Fruit fly (Drosophila melanogaster): Measurements from ENCODE around the gene Ogg1.

Ogg1 gene

DNA sequence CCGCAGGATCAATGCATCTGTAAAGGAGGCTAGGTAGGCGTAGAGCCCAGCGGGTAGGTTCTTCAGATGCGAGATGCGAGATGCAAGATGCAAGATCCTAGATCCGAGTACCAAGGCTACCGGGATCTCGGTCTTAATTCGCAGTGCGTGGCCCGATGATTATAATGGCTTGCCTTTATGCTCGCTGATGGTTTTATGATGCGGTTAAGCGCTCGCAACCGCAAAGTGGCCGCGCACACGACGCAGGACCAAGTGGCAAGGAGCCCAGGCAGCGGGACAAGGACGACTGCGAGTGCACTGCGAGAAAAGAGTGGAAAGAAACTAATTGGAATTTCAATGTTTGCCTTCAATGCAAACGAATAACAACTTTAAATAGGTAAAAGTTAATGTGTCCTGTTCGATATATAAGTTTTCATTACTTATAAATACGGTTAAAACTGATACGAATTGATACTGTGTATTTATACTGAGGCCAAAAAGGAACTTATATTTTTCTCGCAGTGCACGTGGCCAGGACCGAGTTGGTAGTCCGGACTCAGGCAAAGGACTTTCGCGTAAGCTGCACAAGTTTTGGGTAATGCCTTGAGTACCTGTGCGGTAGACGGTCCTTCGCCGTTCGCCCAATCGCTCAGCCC lies 36.1 kb upstream of the Ogg1 start:
- peak; percentile 89 for TF ChIP-seq cad (GFP tag; optimal IDR thresholded peaks at IDR 0.05)
- peak in 1 of 2 experiments; percentile 32 for TF ChIP-seq eve (GFP tag; optimal IDR thresholded peaks at IDR 0.05)
- no peak for TF ChIP-seq Bgb (GFP tag; IDR thresholded peaks at IDR 0.05; ENCODE audit: partially characterized antibody)
- peak; percentile 45 for TF ChIP-seq zf30C (GFP tag; optimal IDR thresholded peaks at IDR 0.05)
- TF ChIP-seq CG7271 (tag; optimal IDR thresholded peaks at IDR 0.05): peak; percentile 58
- TF ChIP-seq Elba2 (GFP tag; optimal IDR thresholded peaks at IDR 0.05): peak; percentile 26
- TF ChIP-seq zen (tag; optimal IDR thresholded peaks at IDR 0.05): peak; percentile 59
- TF ChIP-seq Lpt (GFP tag; optimal IDR thresholded peaks at IDR 0.05): no peak
- peak; percentile 86 for TF ChIP-seq CG15479 (GFP tag; optimal IDR thresholded peaks at IDR 0.05)

DNA sequence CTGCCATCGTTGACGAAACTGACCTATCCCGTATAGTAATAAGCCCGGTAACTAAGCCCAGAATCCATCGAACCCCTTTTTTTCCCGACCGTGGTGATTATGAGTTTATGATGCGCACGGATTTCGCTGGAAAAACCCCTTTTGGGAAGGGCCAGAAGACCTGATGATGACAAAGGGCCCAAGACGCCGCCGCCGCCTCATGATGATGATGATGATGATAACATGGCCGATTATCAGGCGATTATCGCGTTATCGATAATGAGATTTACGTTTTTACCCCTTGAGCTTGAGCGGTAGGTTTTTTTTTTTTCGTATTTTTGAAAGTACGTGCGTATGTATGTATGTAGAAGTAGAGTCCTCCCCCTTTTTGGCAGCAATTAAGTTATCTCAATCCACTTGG lies 34.9 kb upstream of the Ogg1 start:
- TF ChIP-seq grn (GFP tag; optimal IDR thresholded peaks at IDR 0.05): peak; percentile 68
- no peak for TF ChIP-seq ssp (GFP tag; IDR thresholded peaks at IDR 0.05)
- peak; percentile 66 for TF ChIP-seq cad (GFP tag; optimal IDR thresholded peaks at IDR 0.05)
- no peak for TF ChIP-seq CG3065 (GFP tag; optimal IDR thresholded peaks at IDR 0.05)
- TF ChIP-seq sens (GFP tag): no peak
- no peak for TF ChIP-seq Lhr (GFP tag; optimal IDR thresholded peaks at IDR 0.05)
- peak; percentile 35 for TF ChIP-seq zen (tag; optimal IDR thresholded peaks at IDR 0.05)
- no peak for TF ChIP-seq Sox102F (GFP tag; optimal IDR thresholded peaks at IDR 0.05)
- no peak for TF ChIP-seq CG11456 (GFP tag; IDR thresholded peaks at IDR 0.05)
- peak; percentile 66 for TF ChIP-seq pros (GFP tag; optimal IDR thresholded peaks at IDR 0.05)
- no peak for TF ChIP-seq Mrtf (GFP tag; IDR thresholded peaks at IDR 0.05)
- no peak for TF ChIP-seq Ravus (GFP tag; IDR thresholded peaks at IDR 0.05)
- no peak for TF ChIP-seq bab2 (GFP tag; optimal IDR thresholded peaks at IDR 0.05)
- TF ChIP-seq ara (GFP tag; IDR thresholded peaks at IDR 0.05): no peak
- no peak for TF ChIP-seq CG8478 (optimal IDR thresholded peaks at IDR 0.05)
- TF ChIP-seq CG14014 (GFP tag; IDR thresholded peaks at IDR 0.05): no peak
- peak; percentile 90 for TF ChIP-seq oc (tag; optimal IDR thresholded peaks at IDR 0.05)
- TF ChIP-seq Atf6 (GFP tag; IDR thresholded peaks at IDR 0.05): no peak
- TF ChIP-seq CG6689 (GFP tag; IDR thresholded peaks at IDR 0.05): no peak
- no peak for TF ChIP-seq Gug (GFP tag; IDR thresholded peaks at IDR 0.05)
- no peak for TF ChIP-seq C15 (GFP tag; IDR thresholded peaks at IDR 0.05)
- TF ChIP-seq slp2 (GFP tag; optimal IDR thresholded peaks at IDR 0.05): no peak

DNA sequence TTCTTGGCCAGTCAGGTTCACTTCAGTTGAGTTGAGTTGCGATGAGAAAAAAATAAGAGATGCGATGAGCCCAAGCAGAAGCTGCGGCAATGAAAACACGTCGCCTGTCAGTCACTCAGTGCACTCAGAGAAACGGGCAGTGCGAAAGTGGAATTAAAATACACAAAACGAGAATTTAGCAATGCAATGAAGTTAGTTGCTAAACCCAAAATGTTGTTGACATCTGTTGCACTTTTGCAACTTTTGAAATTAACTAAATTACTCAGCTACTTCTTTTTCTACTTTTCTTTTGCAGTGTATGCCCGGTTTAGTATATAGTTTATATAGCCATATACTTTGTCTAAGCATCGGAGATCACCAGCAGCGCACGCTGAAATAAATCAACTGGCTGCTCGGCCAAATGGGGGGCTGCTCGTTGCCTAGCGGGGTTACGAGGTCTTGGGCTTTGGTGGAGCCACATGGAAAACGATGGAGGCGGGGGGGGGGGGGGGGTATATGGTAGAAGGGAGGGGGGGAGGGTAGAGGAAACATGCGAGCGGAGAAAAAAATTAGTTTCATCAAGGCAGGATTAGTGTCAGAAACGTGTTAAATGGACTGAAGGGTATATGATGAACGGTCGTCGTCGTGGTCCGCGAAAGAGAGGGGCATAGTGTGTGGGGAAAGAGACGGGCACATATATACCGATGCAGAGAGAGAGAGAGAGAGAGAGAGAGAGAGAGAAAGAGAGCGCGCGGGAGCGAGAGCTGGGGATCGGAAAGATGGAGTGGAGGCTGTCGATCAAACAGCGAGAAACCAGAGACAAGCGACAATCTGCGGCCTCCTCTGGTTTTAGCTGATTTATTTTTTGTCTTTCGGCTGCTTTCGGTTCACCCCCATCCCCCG lies 33.3 kb upstream of the Ogg1 start:
- TF ChIP-seq mld (GFP tag; IDR thresholded peaks at IDR 0.05; ENCODE audit: partially characterized antibody) (no peak), CG10366 (GFP tag; IDR thresholded peaks at IDR 0.05) (peak; percentile 55; the same call in 1 of the 2 replicates), amos (GFP tag; IDR thresholded peaks at IDR 0.05; ENCODE audit: partially characterized antibody) (no peak), ems (GFP tag; optimal IDR thresholded peaks at IDR 0.05) (peak; percentile 62), Pdp1 (GFP tag; optimal IDR thresholded peaks at IDR 0.05) (peak; percentile 67 to 77), Deaf1 (tag; optimal IDR thresholded peaks at IDR 0.05) (peak; percentile 4), Blimp-1 (GFP tag; optimal IDR thresholded peaks at IDR 0.05) (peak; percentile 66), chm (GFP tag; IDR thresholded peaks at IDR 0.05) (peak; percentile 76; the same call in 1 of the 2 replicates), CG11093 (GFP tag; IDR thresholded peaks at IDR 0.05) (peak; percentile 65; the same call in 2 of the 3 replicates), CG12104 (GFP tag; optimal IDR thresholded peaks at IDR 0.05) (no peak), CG15269 (tag; optimal IDR thresholded peaks at IDR 0.05) (peak; percentile 63), crol (GFP tag; IDR thresholded peaks at IDR 0.05) (peak; percentile 84), chinmo (GFP tag; IDR thresholded peaks at IDR 0.05; ENCODE audit: partially characterized antibody) (no peak), org-1 (GFP tag; optimal IDR thresholded peaks at IDR 0.05) (peak; percentile 61), CG16815 (GFP tag; optimal IDR thresholded peaks at IDR 0.05) (peak; percentile 82), Hmr (GFP tag; optimal IDR thresholded peaks at IDR 0.05) (peak; percentile 6), unpg (GFP tag; optimal IDR thresholded peaks at IDR 0.05) (peak; percentile 83), CG10274 (GFP tag; optimal IDR thresholded peaks at IDR 0.05) (peak; percentile 12), Xbp1 (GFP tag; optimal IDR thresholded peaks at IDR 0.05) (peak; percentile 77)
